Worm (Caenorhabditis elegans): Measurements from ENCODE around the gene asns-2.

- TF ChIP-seq ama-1 (optimal IDR thresholded peaks at IDR 0.05) (no peak), dsc-1 (tag; optimal IDR thresholded peaks at IDR 0.05) (peak; percentile 82), lin-15B (tag; optimal IDR thresholded peaks at IDR 0.05) (no peak), snpc-4 (tag; optimal IDR thresholded peaks at IDR 0.05) (no peak), lin-13 (GFP tag; optimal IDR thresholded peaks at IDR 0.05) (no peak), skn-1 (tag; optimal IDR thresholded peaks at IDR 0.05) (no peak), ces-1 (GFP tag; optimal IDR thresholded peaks at IDR 0.05) (no peak), unc-130 (tag; optimal IDR thresholded peaks at IDR 0.05) (peak; percentile 25), mdl-1 (tag; optimal IDR thresholded peaks at IDR 0.05) (no peak), elt-2 (tag; optimal IDR thresholded peaks at IDR 0.05) (no peak), jun-1 (tag; optimal IDR thresholded peaks at IDR 0.05) (no peak), lsy-2 (tag; optimal IDR thresholded peaks at IDR 0.05) (peak in 1 of 2 experiments; percentile 23), efl-3 (GFP tag; optimal IDR thresholded peaks at IDR 0.05) (no peak), ceh-8 (GFP tag; optimal IDR thresholded peaks at IDR 0.05) (no peak)
Measured at ce11 chrX:8789014-8789506, 38.3 kb upstream of the asns-2 start, which contains the start of gene unc-27.
